Fruit fly (Drosophila melanogaster) whole organism, adult: ENCODE data around the gene KLHL18.

ENCODE experiments used
- CG11617 ChIP-seq: fragments of 200-800 bp; sonication (Bioruptor generic); optimal IDR thresholded peaks from 2 replicates; lab custom pipeline; 2017; ENCODE audit warnings: mild to moderate bottlenecking, missing biosample characterization, missing genetic modification reagents, missing genetic modification characterization
- CG14711 ChIP-seq: fragments of 200-800 bp; sonication (Bioruptor generic); optimal IDR thresholded peaks from 2 replicates; lab custom pipeline; 2018; ENCODE audit warnings: missing biosample characterization, mild to moderate bottlenecking, missing genetic modification characterization, moderate library complexity
- CG33017 ChIP-seq: fragments of 200-800 bp; sonication (Bioruptor generic); optimal IDR thresholded peaks from 2 replicates; lab custom pipeline; 2018; ENCODE audit warnings: missing biosample characterization, mild to moderate bottlenecking, missing genetic modification characterization, moderate library complexity
- CG5204 ChIP-seq: fragments of 200-800 bp; sonication (Bioruptor generic); optimal IDR thresholded peaks from 2 replicates; lab custom pipeline; 2016; ENCODE audit warnings: missing biosample characterization, missing genetic modification characterization
- Clk ChIP-seq: fragments of 200-800 bp; sonication (Bioruptor generic); optimal IDR thresholded peaks from 2 replicates; lab custom pipeline; 2017; ENCODE audit warnings: missing biosample characterization, missing genetic modification characterization
- Hr96 ChIP-seq: fragments of 200-800 bp; sonication (Bioruptor generic); optimal IDR thresholded peaks from 2 replicates; lab custom pipeline; 2016; ENCODE audit warnings: missing biosample characterization, missing genetic modification characterization
- Mnt ChIP-seq: fragments of 200-800 bp; sonication (Bioruptor generic); optimal IDR thresholded peaks from 2 replicates; lab custom pipeline; 2016; ENCODE audit warnings: missing biosample characterization, mild to moderate bottlenecking, missing genetic modification characterization
- cic ChIP-seq: fragments of 200-800 bp; sonication (Bioruptor generic); optimal IDR thresholded peaks from 2 replicates; lab custom pipeline; 2017; ENCODE audit warnings: missing biosample characterization, mild to moderate bottlenecking, missing genetic modification characterization, moderate library complexity
- cnc ChIP-seq, 2 experiments: fragments of >200 bp; optimal IDR thresholded peaks; 2 replicates each; lab custom pipeline; 2017
- kay ChIP-seq: fragments of 200-800 bp; sonication (Bioruptor generic); peaks from one replicate; lab custom pipeline; 2016; ENCODE audit warnings: missing biosample characterization, missing genetic modification characterization, borderline replicate concordance
- pad ChIP-seq: fragments of 200-800 bp; sonication (Bioruptor generic); optimal IDR thresholded peaks from 3 replicates; lab custom pipeline; 2017; ENCODE audit warnings: missing biosample characterization, missing genetic modification characterization, mild to moderate bottlenecking, moderate library complexity, missing genetic modification reagents
- tj ChIP-seq: fragments of 200-800 bp; sonication (Bioruptor generic); optimal IDR thresholded peaks from 3 replicates; lab custom pipeline; 2017; ENCODE audit warnings: missing biosample characterization, mild to moderate bottlenecking, missing genetic modification characterization, moderate library complexity

dm6 chr3R:11971394-11971793, 38.8 kb downstream of the KLHL18 start, which contains the start of gene GC2:
- TF ChIP-seq CG33017 (tag; lab: Kevin White, UChicago) (no peak), tj (no peak), pad (GFP tag; lab: Kevin White, UChicago) (no peak), cic (GFP tag; lab: Kevin White, UChicago) (no peak), kay (GFP tag; lab: Kevin White, UChicago) (no peak), Clk (GFP tag; lab: Kevin White, UChicago) (no peak), Hr96 (GFP tag; lab: Kevin White, UChicago) (no peak), cnc (optimal IDR thresholded peaks at IDR 0.05; lab: Kevin White, UChicago) (no peak), CG11617 (GFP tag; lab: Kevin White, UChicago) (no peak), CG5204 (no peak), CG14711 (tag; lab: Kevin White, UChicago) (no peak), Mnt (GFP tag; lab: Kevin White, UChicago) (no peak)
